Worm (Caenorhabditis elegans) whole organism, L1 larva: Measurements from ENCODE around the gene M163.8.

Experiments
- aly-2 ChIP-seq: fragments of 150-350 bp; optimal IDR thresholded peaks from 2 replicates; lab custom pipeline; 2014; ENCODE audit warnings: missing biosample characterization, missing genetic modification characterization
- ama-1 ChIP-seq: fragments of 150-350 bp; optimal IDR thresholded peaks from 2 replicates; lab custom pipeline; 2014
- blmp-1 ChIP-seq: fragments of 150-350 bp; optimal IDR thresholded peaks from 2 replicates; lab custom pipeline; 2014; ENCODE audit warnings: missing biosample characterization, missing genetic modification characterization
- ceh-82 ChIP-seq, 3 experiments: fragments of 150-350 bp in 1 of 3; sonication (generic microtip) in 2 of 3; optimal IDR thresholded peaks; 2 replicates each; lab custom pipeline; 2014 to 2017; ENCODE audit warnings: missing biosample characterization in 3 of 3, missing genetic modification characterization in 3 of 3
- dpl-1 ChIP-seq, 3 experiments: fragments of 150-350 bp in 2 of 3; sonication (generic microtip) in 1 of 3; optimal IDR thresholded peaks; 2 replicates each; lab custom pipeline; 2014 to 2017; ENCODE audit warnings: missing biosample characterization in 3 of 3, missing genetic modification characterization in 3 of 3, missing genetic modification reagents in 3 of 3
- elt-2 ChIP-seq: sonication (generic microtip); optimal IDR thresholded peaks from 2 replicates; lab custom pipeline; 2016; ENCODE audit warnings: missing genetic modification characterization, mild to moderate bottlenecking, inconsistent platforms, missing compliant biosample characterization, missing genetic modification reagents
- fkh-10 ChIP-seq: sonication (generic microtip); optimal IDR thresholded peaks from 2 replicates; lab custom pipeline; 2017; ENCODE audit warnings: missing biosample characterization, missing genetic modification reagents, missing genetic modification characterization
- lin-13 ChIP-seq: fragments of 150-350 bp; optimal IDR thresholded peaks from 2 replicates; lab custom pipeline; 2014; ENCODE audit warnings: missing biosample characterization, missing genetic modification reagents, missing genetic modification characterization
- lin-15B ChIP-seq: fragments of 150-350 bp; sonication (generic microtip); optimal IDR thresholded peaks from 3 replicates; lab custom pipeline; 2014; ENCODE audit warnings: missing biosample characterization, missing genetic modification characterization
- mdl-1 ChIP-seq, 2 experiments: fragments of 150-350 bp; optimal IDR thresholded peaks; 2 replicates each; lab custom pipeline; 2014 to 2017; ENCODE audit warnings: missing biosample characterization in 2 of 2, missing genetic modification characterization in 2 of 2, inconsistent platforms in 1 of 2
- nhr-237 ChIP-seq: fragments of 150-350 bp; optimal IDR thresholded peaks from 2 replicates; lab custom pipeline; 2014; ENCODE audit warnings: missing biosample characterization, missing genetic modification characterization
- nhr-28 ChIP-seq: fragments of 150-350 bp; optimal IDR thresholded peaks from 2 replicates; lab custom pipeline; 2014; ENCODE audit warnings: missing biosample characterization, missing genetic modification characterization
- rnt-1 ChIP-seq: sonication (generic microtip); optimal IDR thresholded peaks from 2 replicates; lab custom pipeline; 2016; ENCODE audit warnings: mild to moderate bottlenecking, missing genetic modification characterization, moderate library complexity, missing compliant biosample characterization
- sox-4 ChIP-seq: sonication (generic microtip); optimal IDR thresholded peaks from 2 replicates; lab custom pipeline; 2016; ENCODE audit warnings: missing genetic modification characterization, missing compliant biosample characterization

- no peak for TF ChIP-seq nhr-28 (tag; lab: Kevin White, UChicago)
- no peak for TF ChIP-seq rnt-1 (tag; lab: Kevin White, UChicago)
- TF ChIP-seq ceh-82 (tag; optimal IDR thresholded peaks at IDR 0.05; lab: Kevin White, UChicago): no peak
- no peak for TF ChIP-seq nhr-237
- TF ChIP-seq lin-13: no peak
- TF ChIP-seq sox-4 (tag; lab: Kevin White, UChicago): no peak
- no peak for TF ChIP-seq blmp-1 (tag; lab: Kevin White, UChicago)
- no peak for TF ChIP-seq dpl-1 (GFP tag; optimal IDR thresholded peaks at IDR 0.05; lab: Kevin White, UChicago)
- no peak for TF ChIP-seq mdl-1 (tag; optimal IDR thresholded peaks at IDR 0.05; lab: Kevin White, UChicago)
- no peak for TF ChIP-seq ama-1 (lab: Kevin White, UChicago)
- TF ChIP-seq aly-2 (tag; lab: Kevin White, UChicago): no peak
- no peak for TF ChIP-seq fkh-10 (GFP tag; lab: Kevin White, UChicago)
- TF ChIP-seq elt-2 (tag; lab: Kevin White, UChicago): no peak
- no peak for TF ChIP-seq lin-15B (tag; lab: Kevin White, UChicago)
These were observed 2.4 kb downstream of the M163.8 start for ce11 chrX:14487333-14487732.
